Fruit fly (Drosophila melanogaster) whole organism, pupa: Measurements from ENCODE around the gene CG45071.
A peak's percentile ranks its signal among the peaks of the same experiment; 100 is the strongest.

Source experiments
- CG10348 ChIP-seq: fragments of 200-800 bp; sonication (Bioruptor generic); IDR thresholded peaks from 2 replicates; pipeline ENCODE4 v1.3.6; 2022; ENCODE audit warnings: missing biosample characterization, missing genetic modification characterization
- CG12605 ChIP-seq: fragments of 200-800 bp; sonication (Bioruptor generic); IDR thresholded peaks from 2 replicates; pipeline ENCODE4 v1.3.6; 2022; ENCODE audit warnings: missing biosample characterization, missing genetic modification characterization
- CG13204 ChIP-seq: fragments of 200-800 bp; sonication (Bioruptor generic); optimal IDR thresholded peaks from 2 replicates; lab custom pipeline; 2018; ENCODE audit warnings: missing biosample characterization, mild to moderate bottlenecking, missing genetic modification characterization, moderate library complexity
- CG14655 ChIP-seq: fragments of 200-800 bp; sonication (Bioruptor generic); optimal IDR thresholded peaks from 3 replicates; lab custom pipeline; 2017; ENCODE audit warnings: mild to moderate bottlenecking, missing biosample characterization, missing genetic modification reagents, missing genetic modification characterization
- CG15710 ChIP-seq: fragments of 200-800 bp; sonication (Bioruptor generic); optimal IDR thresholded peaks from 2 replicates; lab custom pipeline; 2018; ENCODE audit warnings: missing biosample characterization, mild to moderate bottlenecking, missing genetic modification characterization, moderate library complexity
- CG17806 ChIP-seq: fragments of 200-800 bp; sonication (Bioruptor generic); optimal IDR thresholded peaks from 2 replicates; lab custom pipeline; 2018; ENCODE audit warnings: missing biosample characterization, mild to moderate bottlenecking, missing genetic modification characterization, moderate library complexity
- CG32121 ChIP-seq: fragments of 200-800 bp; sonication (Bioruptor generic); IDR thresholded peaks from 2 replicates; pipeline ENCODE4 v1.3.6; 2022; ENCODE audit warnings: missing biosample characterization, missing genetic modification characterization
- CG34367 ChIP-seq: fragments of 200-800 bp; sonication (Bioruptor generic); optimal IDR thresholded peaks from 2 replicates; lab custom pipeline; 2018; ENCODE audit warnings: missing biosample characterization, mild to moderate bottlenecking, missing genetic modification characterization
- CG4496 ChIP-seq: fragments of 200-800 bp; sonication (Bioruptor generic); IDR thresholded peaks from 3 replicates; pipeline ENCODE4 v1.3.6; 2022; ENCODE audit warnings: missing biosample characterization, missing genetic modification characterization
- CG8159 ChIP-seq: fragments of 200-800 bp; sonication (Bioruptor generic); optimal IDR thresholded peaks from 3 replicates; lab custom pipeline; 2018; ENCODE audit warnings: missing biosample characterization, mild to moderate bottlenecking, missing genetic modification characterization, moderate library complexity
- CG8301 ChIP-seq: fragments of 200-800 bp; sonication (Bioruptor generic); optimal IDR thresholded peaks from 2 replicates; lab custom pipeline; 2018; ENCODE audit warnings: missing biosample characterization, mild to moderate bottlenecking, missing genetic modification characterization
- CG9948 ChIP-seq: fragments of 200-800 bp; sonication (Bioruptor generic); optimal IDR thresholded peaks from 2 replicates; lab custom pipeline; 2018; ENCODE audit warnings: missing biosample characterization, mild to moderate bottlenecking, missing genetic modification characterization, moderate library complexity
- D1 ChIP-seq: fragments of 200-800 bp; sonication (Bioruptor generic); optimal IDR thresholded peaks from 2 replicates; lab custom pipeline; 2018; ENCODE audit warnings: missing biosample characterization, mild to moderate bottlenecking, missing genetic modification characterization, moderate library complexity
- EcR ChIP-seq: fragments of 200-800 bp; sonication (Bioruptor generic); optimal IDR thresholded peaks from 3 replicates; lab custom pipeline; 2019; ENCODE audit warnings: missing biosample characterization, missing genetic modification characterization, mild to moderate bottlenecking, moderate library complexity, missing genetic modification reagents
- Ets98B ChIP-seq: fragments of 200-800 bp; sonication (Bioruptor generic); IDR thresholded peaks from 2 replicates; pipeline ENCODE4 v1.3.6; 2022; ENCODE audit warnings: missing biosample characterization, missing genetic modification characterization
- Pif1A ChIP-seq: fragments of 200-800 bp; sonication (Bioruptor generic); optimal IDR thresholded peaks from 3 replicates; lab custom pipeline; 2016; ENCODE audit warnings: missing biosample characterization, missing genetic modification characterization
- Pif1B ChIP-seq: fragments of 200-800 bp; sonication (Bioruptor generic); optimal IDR thresholded peaks from 3 replicates; lab custom pipeline; 2016; ENCODE audit warnings: missing biosample characterization, missing genetic modification characterization
- Snoo ChIP-seq: fragments of 200-800 bp; sonication (Bioruptor generic); optimal IDR thresholded peaks from 3 replicates; lab custom pipeline; 2017; ENCODE audit warnings: missing biosample characterization, mild to moderate bottlenecking, missing genetic modification characterization, inconsistent platforms
- fd96Ca ChIP-seq: fragments of 200-800 bp; sonication (Bioruptor generic); IDR thresholded peaks from 3 replicates; pipeline ENCODE4 v1.3.6; 2022; ENCODE audit warnings: missing biosample characterization, missing genetic modification characterization
- gl ChIP-seq: fragments of 200-800 bp; sonication (Bioruptor generic); optimal IDR thresholded peaks from 2 replicates; lab custom pipeline; 2018; ENCODE audit warnings: missing biosample characterization, mild to moderate bottlenecking, missing genetic modification characterization
- rn ChIP-seq: fragments of 200-800 bp; sonication (Bioruptor generic); IDR thresholded peaks from 2 replicates; pipeline ENCODE4 v1.3.6; 2022; ENCODE audit warnings: missing biosample characterization, missing genetic modification characterization

The CG45071 gene

dm6 chr3L:15105566-15106207 lies at the start of gene CG45071:
Gene CG45071, plus strand, starts transcription at chr3L:15105882.
- TF ChIP-seq CG14655 (no peak), Ets98B (GFP tag; lab: Robert Waterston, UW) (peak; percentile 11; the same call in 1 of the 2 replicates), CG15710 (tag; lab: Kevin White, UChicago) (no peak), CG13204 (GFP tag; lab: Kevin White, UChicago) (peak; percentile 100), EcR (peak; percentile 37), CG12605 (GFP tag; lab: Robert Waterston, UW) (peak; percentile 34; the same call in 1 of the 2 replicates)
- TF ChIP-seq, all 21 proteins: peak for 4

dm6 chr3L:15061605-15062004 lies 44.1 kb upstream of the CG45071 start, which contains the start of gene CG13460:
Gene CG13460, minus strand, starts transcription at chr3L:15061705.
- TF ChIP-seq Ets98B (GFP tag; lab: Robert Waterston, UW) (no peak), gl (tag; lab: Kevin White, UChicago) (no peak), D1 (no peak), CG8159 (tag; lab: Kevin White, UChicago) (no peak), CG8301 (tag; lab: Kevin White, UChicago) (no peak), Snoo (tag; lab: Kevin White, UChicago) (no peak), rn (no peak), CG15710 (tag; lab: Kevin White, UChicago) (no peak), CG10348 (GFP tag; lab: Robert Waterston, UW) (no peak), CG4496 (GFP tag; lab: Robert Waterston, UW) (no peak)

- TF ChIP-seq CG9948 (no peak), Ets98B (GFP tag; lab: Robert Waterston, UW) (no peak), D1 (no peak), EcR (no peak), rn (no peak), CG13204 (GFP tag; lab: Kevin White, UChicago) (no peak), CG34367 (tag; lab: Kevin White, UChicago) (no peak), Pif1A (GFP tag; lab: Kevin White, UChicago) (no peak), Pif1B (GFP tag; lab: Kevin White, UChicago) (no peak), CG17806 (no peak), CG8301 (tag; lab: Kevin White, UChicago) (no peak), Snoo (tag; lab: Kevin White, UChicago) (no peak), CG10348 (GFP tag; lab: Robert Waterston, UW) (no peak), fd96Ca (GFP tag; lab: Robert Waterston, UW) (no peak), CG8159 (tag; lab: Kevin White, UChicago) (no peak), gl (tag; lab: Kevin White, UChicago) (no peak), CG14655 (no peak)
Observed at dm6 chr3L:15064877-15065276, 40.8 kb upstream of the CG45071 start, which contains the start of gene Sytbeta. Gene Sytbeta, minus strand, starts transcription at chr3L:15064977.

- no peak for TF ChIP-seq CG4496 (GFP tag; lab: Robert Waterston, UW)
- TF ChIP-seq CG15710 (tag; lab: Kevin White, UChicago): no peak
- no peak for TF ChIP-seq CG32121 (GFP tag; lab: Robert Waterston, UW)
- no peak for TF ChIP-seq CG8159 (tag; lab: Kevin White, UChicago)
- TF ChIP-seq gl (tag; lab: Kevin White, UChicago): no peak
- no peak for TF ChIP-seq CG8301 (tag; lab: Kevin White, UChicago)
- no peak for TF ChIP-seq CG12605 (GFP tag; lab: Robert Waterston, UW)
- TF ChIP-seq CG14655: no peak
- TF ChIP-seq Ets98B (GFP tag; lab: Robert Waterston, UW): no peak
Observed at dm6 chr3L:15072149-15072548, 33.5 kb upstream of the CG45071 start.

- no peak for TF ChIP-seq gl (tag; lab: Kevin White, UChicago)
- TF ChIP-seq Ets98B (GFP tag; lab: Robert Waterston, UW): no peak
- no peak for TF ChIP-seq CG8301 (tag; lab: Kevin White, UChicago)
- no peak for TF ChIP-seq Pif1A (GFP tag; lab: Kevin White, UChicago)
- TF ChIP-seq Pif1B (GFP tag; lab: Kevin White, UChicago): no peak
- no peak for TF ChIP-seq CG32121 (GFP tag; lab: Robert Waterston, UW)
- TF ChIP-seq CG15710 (tag; lab: Kevin White, UChicago): no peak
- no peak for TF ChIP-seq EcR
- no peak for TF ChIP-seq fd96Ca (GFP tag; lab: Robert Waterston, UW)
- TF ChIP-seq CG14655: no peak
- TF ChIP-seq CG34367 (tag; lab: Kevin White, UChicago): no peak
- TF ChIP-seq CG13204 (GFP tag; lab: Kevin White, UChicago): no peak
- TF ChIP-seq, all 21 proteins: peak for 0
Observed at dm6 chr3L:15073680-15074079, 32.0 kb upstream of the CG45071 start.

dm6 chr3L:15076380-15076779 lies 29.3 kb upstream of the CG45071 start:
- TF ChIP-seq CG9948 (no peak), EcR (peak; percentile 30)

- TF ChIP-seq EcR (no peak), CG17806 (no peak), gl (tag; lab: Kevin White, UChicago) (no peak)
- TF ChIP-seq, all 21 proteins: peak for 0
Observed at dm6 chr3L:15078347-15078746, 27.3 kb upstream of the CG45071 start, which contains the start of gene Or71a. Gene Or71a, minus strand, starts transcription at chr3L:15078447.
